Fruit fly (Drosophila melanogaster): ENCODE results near the gene CG43725.

DNA sequence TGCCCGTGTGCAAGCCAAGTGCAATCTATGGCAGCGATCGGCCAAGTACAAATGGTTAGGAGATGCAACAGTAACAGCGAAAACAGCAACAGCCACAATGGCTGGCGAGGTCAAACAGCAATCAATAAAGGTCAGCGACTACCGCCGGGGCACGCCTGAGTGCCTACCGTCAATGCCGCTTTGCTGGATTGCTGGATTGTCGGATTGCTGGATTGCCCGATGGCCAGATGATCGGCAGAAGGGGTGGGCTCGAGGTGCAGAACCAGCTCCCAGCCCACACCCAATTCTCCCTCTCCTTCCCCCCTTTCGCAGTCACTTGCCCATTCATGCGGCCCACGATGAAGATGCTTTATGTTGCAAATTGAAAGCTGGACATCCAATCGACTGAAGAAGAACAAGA is 6.4 kb upstream of the CG43725 start:
- TF ChIP-seq Blimp-1 (GFP tag; optimal IDR thresholded peaks at IDR 0.05) (no peak), CG3032 (tag; optimal IDR thresholded peaks at IDR 0.05) (no peak), CG9139 (GFP tag; optimal IDR thresholded peaks at IDR 0.05) (no peak), CG15336 (GFP tag; IDR thresholded peaks at IDR 0.05) (no peak), Hr4 (GFP tag; optimal IDR thresholded peaks at IDR 0.05) (no peak), CG6792 (GFP tag; optimal IDR thresholded peaks at IDR 0.05) (no peak), CG10669 (GFP tag; optimal IDR thresholded peaks at IDR 0.05) (no peak), vri (GFP tag; optimal IDR thresholded peaks at IDR 0.05) (no peak), OdsH (GFP tag; optimal IDR thresholded peaks at IDR 0.05) (no peak), Eip75B (GFP tag; optimal IDR thresholded peaks at IDR 0.05) (no peak), CG32006 (GFP tag; optimal IDR thresholded peaks at IDR 0.05) (no peak), Hr39 (GFP tag; optimal IDR thresholded peaks at IDR 0.05) (no peak), Smox (GFP tag; optimal IDR thresholded peaks at IDR 0.05) (no peak)

All from whole organism, prepupa.